Fruit fly (Drosophila melanogaster) whole organism, prepupa: ENCODE results near the gene mesh.

ENCODE experiments used
- Blimp-1 ChIP-seq: fragments of 200-800 bp; sonication (Bioruptor generic); optimal IDR thresholded peaks from 3 replicates; lab custom pipeline; 2017; ENCODE audit warnings: missing biosample characterization, missing genetic modification characterization, mild to moderate bottlenecking, moderate library complexity, missing genetic modification reagents
- CG10631 ChIP-seq: fragments of 200-800 bp; sonication (Bioruptor generic); optimal IDR thresholded peaks from 2 replicates; lab custom pipeline; 2016; ENCODE audit warnings: missing biosample characterization, missing genetic modification characterization
- CG10669 ChIP-seq: fragments of 200-800 bp; sonication (Bioruptor generic); optimal IDR thresholded peaks from 3 replicates; lab custom pipeline; 2018; ENCODE audit warnings: missing biosample characterization, mild to moderate bottlenecking, missing genetic modification characterization, moderate library complexity
- CG11294 ChIP-seq: fragments of 200-800 bp; sonication (Bioruptor generic); IDR thresholded peaks from 2 replicates; pipeline ENCODE4 v1.3.6; 2022; ENCODE audit warnings: missing biosample characterization, missing genetic modification characterization
- CG11762 ChIP-seq: fragments of 200-800 bp; sonication (Bioruptor generic); optimal IDR thresholded peaks from 3 replicates; lab custom pipeline; 2016; ENCODE audit warnings: missing biosample characterization, missing genetic modification characterization; ENCODE audit not compliant: insufficient read depth
- CG11902 ChIP-seq: fragments of 200-800 bp; sonication (Bioruptor generic); optimal IDR thresholded peaks from 3 replicates; lab custom pipeline; 2016; ENCODE audit warnings: missing biosample characterization, missing genetic modification characterization
- CG15336 ChIP-seq: fragments of 200-800 bp; sonication (Bioruptor generic); IDR thresholded peaks from 2 replicates; pipeline ENCODE4 v1.3.6; 2022; ENCODE audit warnings: missing biosample characterization, missing genetic modification characterization
- CG16779 ChIP-seq: fragments of 200-800 bp; sonication (Bioruptor generic); optimal IDR thresholded peaks from 3 replicates; lab custom pipeline; 2017; ENCODE audit warnings: missing biosample characterization, mild to moderate bottlenecking, missing genetic modification characterization
- CG3032 ChIP-seq: fragments of 200-800 bp; optimal IDR thresholded peaks from 2 replicates; lab custom pipeline; 2019; ENCODE audit warnings: missing biosample characterization, mild to moderate bottlenecking, missing genetic modification characterization, moderate library complexity
- CG32006 ChIP-seq: fragments of 200-800 bp; sonication (Bioruptor generic); optimal IDR thresholded peaks from 3 replicates; lab custom pipeline; 2017; ENCODE audit warnings: missing biosample characterization, mild to moderate bottlenecking, missing genetic modification characterization
- CG3919 ChIP-seq: fragments of 200-800 bp; sonication (Bioruptor generic); optimal IDR thresholded peaks from 3 replicates; lab custom pipeline; 2016; ENCODE audit warnings: missing biosample characterization, missing genetic modification characterization
- CG4318 ChIP-seq: fragments of 200-800 bp; sonication (Bioruptor generic); optimal IDR thresholded peaks from 3 replicates; lab custom pipeline; 2017; ENCODE audit warnings: missing biosample characterization, mild to moderate bottlenecking, missing genetic modification characterization
- CG6163 ChIP-seq: fragments of 200-800 bp; sonication (Bioruptor generic); IDR thresholded peaks from 3 replicates; pipeline ENCODE4 v1.3.6; 2022; ENCODE audit warnings: missing biosample characterization, missing genetic modification characterization
- CG6276 ChIP-seq: fragments of 200-800 bp; sonication (Bioruptor generic); optimal IDR thresholded peaks from 2 replicates; lab custom pipeline; 2017; ENCODE audit warnings: missing biosample characterization, mild to moderate bottlenecking, missing genetic modification characterization
- CG6792 ChIP-seq: fragments of 200-800 bp; sonication (Bioruptor generic); optimal IDR thresholded peaks from 3 replicates; lab custom pipeline; 2016; ENCODE audit warnings: missing biosample characterization, missing genetic modification characterization
- CG6854 ChIP-seq: fragments of 200-800 bp; sonication (Bioruptor generic); optimal IDR thresholded peaks from 2 replicates; lab custom pipeline; 2017; ENCODE audit warnings: missing biosample characterization, mild to moderate bottlenecking, missing genetic modification characterization
- CG7368 ChIP-seq: fragments of 200-800 bp; sonication (Bioruptor generic); optimal IDR thresholded peaks from 3 replicates; lab custom pipeline; 2016; ENCODE audit warnings: missing biosample characterization, missing genetic modification characterization
- CG8119 ChIP-seq: fragments of 200-800 bp; sonication (Bioruptor generic); IDR thresholded peaks from 3 replicates; pipeline ENCODE4 v1.3.6; 2022; ENCODE audit warnings: missing biosample characterization, missing genetic modification characterization
- CG8319 ChIP-seq: fragments of 200-800 bp; sonication (Bioruptor generic); optimal IDR thresholded peaks from 3 replicates; lab custom pipeline; 2016; ENCODE audit warnings: missing biosample characterization, missing genetic modification characterization
- CG8632 ChIP-seq: fragments of 200-800 bp; sonication (Bioruptor generic); optimal IDR thresholded peaks from 3 replicates; lab custom pipeline; 2016; ENCODE audit warnings: missing biosample characterization, missing genetic modification characterization
- CG9139 ChIP-seq: fragments of 200-800 bp; sonication (Bioruptor generic); optimal IDR thresholded peaks from 3 replicates; lab custom pipeline; 2017; ENCODE audit warnings: missing biosample characterization, mild to moderate bottlenecking, missing genetic modification characterization
- Eip75B ChIP-seq: fragments of 200-800 bp; sonication (Bioruptor generic); optimal IDR thresholded peaks from 3 replicates; lab custom pipeline; 2016; ENCODE audit warnings: missing biosample characterization, missing genetic modification characterization
- Ets21C ChIP-seq: fragments of 200-800 bp; sonication (Bioruptor generic); optimal IDR thresholded peaks from 3 replicates; lab custom pipeline; 2016; ENCODE audit warnings: missing biosample characterization, missing genetic modification characterization
- Ets96B ChIP-seq: fragments of 200-800 bp; optimal IDR thresholded peaks from 2 replicates; lab custom pipeline; 2019; ENCODE audit warnings: missing biosample characterization, mild to moderate bottlenecking, missing genetic modification characterization, moderate library complexity
- Gug ChIP-seq: fragments of 200-800 bp; sonication (Bioruptor generic); IDR thresholded peaks from 2 replicates; pipeline ENCODE4 v1.3.6; 2022; ENCODE audit warnings: missing biosample characterization, missing genetic modification characterization
- Hr38 ChIP-seq: sonication (Bioruptor generic); optimal IDR thresholded peaks from 2 replicates; lab custom pipeline; 2016; ENCODE audit warnings: missing biosample characterization, missing genetic modification characterization
- Hr39 ChIP-seq: fragments of 200-800 bp; sonication (Bioruptor generic); optimal IDR thresholded peaks from 2 replicates; lab custom pipeline; 2016; ENCODE audit warnings: missing biosample characterization, missing genetic modification characterization
- Hr4 ChIP-seq: fragments of 200-800 bp; sonication (Bioruptor generic); optimal IDR thresholded peaks from 3 replicates; lab custom pipeline; 2016; ENCODE audit warnings: missing biosample characterization, missing genetic modification characterization
- Lpt ChIP-seq: fragments of 200-800 bp; sonication (Bioruptor generic); optimal IDR thresholded peaks from 3 replicates; lab custom pipeline; 2016; ENCODE audit warnings: missing biosample characterization, missing genetic modification characterization
- Met ChIP-seq: fragments of 200-800 bp; sonication (Bioruptor generic); optimal IDR thresholded peaks from 3 replicates; lab custom pipeline; 2016; ENCODE audit warnings: missing biosample characterization, missing genetic modification characterization
- OdsH ChIP-seq: fragments of 200-800 bp; sonication (Bioruptor generic); optimal IDR thresholded peaks from 3 replicates; lab custom pipeline; 2016; ENCODE audit warnings: missing biosample characterization, missing genetic modification characterization
- Smox ChIP-seq: fragments of 200-800 bp; sonication (Bioruptor generic); optimal IDR thresholded peaks from 3 replicates; lab custom pipeline; 2016; ENCODE audit warnings: missing biosample characterization, missing genetic modification characterization
- Sox102F ChIP-seq: fragments of 200-800 bp; sonication (Bioruptor generic); optimal IDR thresholded peaks from 2 replicates; lab custom pipeline; 2016; ENCODE audit warnings: missing biosample characterization, mild to moderate bottlenecking, missing genetic modification characterization
- Sox14 ChIP-seq: fragments of 200-800 bp; sonication (Bioruptor generic); optimal IDR thresholded peaks from 3 replicates; lab custom pipeline; 2016; ENCODE audit warnings: missing biosample characterization, missing genetic modification characterization
- Sox15 ChIP-seq: fragments of 200-800 bp; sonication (Bioruptor generic); optimal IDR thresholded peaks from 3 replicates; lab custom pipeline; 2016; ENCODE audit warnings: missing biosample characterization, missing genetic modification characterization
- achi ChIP-seq: fragments of 200-800 bp; sonication (Bioruptor generic); optimal IDR thresholded peaks from 3 replicates; lab custom pipeline; 2016; ENCODE audit warnings: missing biosample characterization, missing genetic modification characterization
- acj6 ChIP-seq: fragments of 200-800 bp; sonication (Bioruptor generic); optimal IDR thresholded peaks from 3 replicates; lab custom pipeline; 2016; ENCODE audit warnings: missing biosample characterization, missing genetic modification characterization
- cyc ChIP-seq: fragments of 200-800 bp; sonication (Bioruptor generic); optimal IDR thresholded peaks from 3 replicates; lab custom pipeline; 2016; ENCODE audit warnings: missing biosample characterization, missing genetic modification characterization
- dac ChIP-seq: fragments of 200-800 bp; sonication (Bioruptor generic); optimal IDR thresholded peaks from 2 replicates; lab custom pipeline; 2017; ENCODE audit warnings: missing biosample characterization, mild to moderate bottlenecking, missing genetic modification characterization
- dsx ChIP-seq: fragments of 200-800 bp; optimal IDR thresholded peaks from 3 replicates; lab custom pipeline; 2019; ENCODE audit warnings: missing biosample characterization, mild to moderate bottlenecking, missing genetic modification characterization, moderate library complexity; ENCODE audit not compliant: poor library complexity, severe bottlenecking
- eg ChIP-seq: fragments of 200-800 bp; sonication (Bioruptor generic); IDR thresholded peaks from 3 replicates; pipeline ENCODE4 v1.3.6; 2022; ENCODE audit warnings: missing biosample characterization, missing genetic modification characterization
- fd59A ChIP-seq: fragments of 200-800 bp; sonication (Bioruptor generic); optimal IDR thresholded peaks from 2 replicates; lab custom pipeline; 2017; ENCODE audit warnings: missing biosample characterization, mild to moderate bottlenecking, missing genetic modification characterization, missing genetic modification reagents
- fd85E ChIP-seq: fragments of 200-800 bp; sonication (Bioruptor generic); optimal IDR thresholded peaks from 3 replicates; lab custom pipeline; 2016; ENCODE audit warnings: missing biosample characterization, missing genetic modification characterization
- fkh ChIP-seq: fragments of 200-800 bp; sonication (Bioruptor generic); optimal IDR thresholded peaks from 3 replicates; lab custom pipeline; 2017; ENCODE audit warnings: missing biosample characterization, mild to moderate bottlenecking, missing genetic modification characterization, moderate library complexity
- lz ChIP-seq: fragments of 200-800 bp; sonication (Bioruptor generic); optimal IDR thresholded peaks from 3 replicates; lab custom pipeline; 2016; ENCODE audit warnings: missing biosample characterization, missing genetic modification characterization
- pdm3 ChIP-seq: fragments of 200-800 bp; sonication (Bioruptor generic); optimal IDR thresholded peaks from 3 replicates; lab custom pipeline; 2016; ENCODE audit warnings: missing biosample characterization, missing genetic modification characterization
- spab ChIP-seq: fragments of 200-800 bp; sonication (Bioruptor generic); optimal IDR thresholded peaks from 2 replicates; lab custom pipeline; 2017; ENCODE audit warnings: missing biosample characterization, mild to moderate bottlenecking, missing genetic modification characterization, missing genetic modification reagents
- ss ChIP-seq, 2 experiments: fragments of 200-800 bp; sonication (Bioruptor generic); optimal IDR thresholded peaks; 2 replicates in 1 of 2; 3 replicates in 1 of 2; lab custom pipeline; 2017 to 2018; ENCODE audit warnings: mild to moderate bottlenecking in 2 of 2, missing biosample characterization in 2 of 2, missing genetic modification characterization in 2 of 2, moderate library complexity in 1 of 2
- svp ChIP-seq: fragments of 200-800 bp; sonication (Bioruptor generic); peaks from one replicate; lab custom pipeline; 2016; ENCODE audit warnings: missing biosample characterization, missing genetic modification characterization
- topi ChIP-seq: fragments of 200-800 bp; sonication (Bioruptor generic); optimal IDR thresholded peaks from 3 replicates; lab custom pipeline; 2016; ENCODE audit warnings: missing biosample characterization, missing genetic modification characterization
- vri ChIP-seq: fragments of 200-800 bp; sonication (Bioruptor generic); optimal IDR thresholded peaks from 3 replicates; lab custom pipeline; 2016; ENCODE audit warnings: missing biosample characterization, mild to moderate bottlenecking, missing genetic modification characterization

The mesh gene

dm6 chr3R:31222125-31222889 lies 26.7 kb upstream of the mesh start:
- TF ChIP-seq dac (GFP tag; lab: Kevin White, UChicago) (peak; percentile 44), Ets21C (peak; percentile 71), CG7368 (peak; percentile 43), Hr38 (GFP tag; lab: Kevin White, UChicago) (no peak), achi (GFP tag; lab: Kevin White, UChicago) (peak; percentile 62), Blimp-1 (GFP tag; lab: Kevin White, UChicago) (peak; percentile 6), CG9139 (GFP tag; lab: Kevin White, UChicago) (no peak), CG3032 (tag; lab: Kevin White, UChicago) (peak; percentile 15), OdsH (GFP tag; lab: Kevin White, UChicago) (peak; percentile 71), fd59A (peak; percentile 64), CG11762 (GFP tag; lab: Kevin White, UChicago) (no peak), dsx (GFP tag; lab: Kevin White, UChicago) (peak; percentile 65), CG32006 (GFP tag; lab: Kevin White, UChicago) (peak; percentile 80), CG11902 (GFP tag; lab: Kevin White, UChicago) (peak; percentile 34), CG6792 (GFP tag; lab: Kevin White, UChicago) (peak; percentile 75), Met (GFP tag; lab: Kevin White, UChicago) (peak; percentile 74), CG11294 (GFP tag; lab: Robert Waterston, UW) (no peak), CG10631 (peak; percentile 62), fd85E (no peak), svp (GFP tag; lab: Kevin White, UChicago) (peak; percentile 81), CG16779 (tag; lab: Kevin White, UChicago) (no peak), spab (GFP tag; lab: Kevin White, UChicago) (peak; percentile 41), Smox (peak; percentile 72), CG8119 (GFP tag; lab: Robert Waterston, UW) (no peak), fkh (GFP tag; lab: Kevin White, UChicago) (peak; percentile 10), vri (GFP tag; lab: Kevin White, UChicago) (peak; percentile 79), topi (GFP tag; lab: Kevin White, UChicago) (peak; percentile 64), CG15336 (GFP tag; lab: Robert Waterston, UW) (no peak), ss (GFP tag; optimal IDR thresholded peaks at IDR 0.05; lab: Kevin White, UChicago) (peak; percentile 31 to 59), Sox15 (GFP tag; lab: Kevin White, UChicago) (peak; percentile 48), Eip75B (GFP tag; lab: Kevin White, UChicago) (peak; percentile 75), cyc (GFP tag; lab: Kevin White, UChicago) (peak; percentile 61), Lpt (GFP tag; lab: Kevin White, UChicago) (no peak), Ets96B (tag; lab: Kevin White, UChicago) (peak; percentile 66), eg (GFP tag; lab: Robert Waterston, UW) (no peak), CG8319 (GFP tag; lab: Kevin White, UChicago) (peak; percentile 42), CG4318 (GFP tag; lab: Kevin White, UChicago) (no peak), acj6 (GFP tag; lab: Kevin White, UChicago) (peak; percentile 66), Sox102F (peak; percentile 71), pdm3 (GFP tag; lab: Kevin White, UChicago) (peak; percentile 75), Hr4 (GFP tag; lab: Kevin White, UChicago) (peak; percentile 74), Gug (no peak), CG6854 (GFP tag; lab: Kevin White, UChicago) (no peak), CG6163 (GFP tag; lab: Robert Waterston, UW) (no peak), CG10669 (GFP tag; lab: Kevin White, UChicago) (peak; percentile 66), CG8632 (GFP tag; lab: Kevin White, UChicago) (peak; percentile 57), Hr39 (GFP tag; lab: Kevin White, UChicago) (peak; percentile 79), CG6276 (GFP tag; lab: Kevin White, UChicago) (peak; percentile 32), CG3919 (GFP tag; lab: Kevin White, UChicago) (peak; percentile 60), Sox14 (peak; percentile 72), lz (GFP tag; lab: Kevin White, UChicago) (peak; percentile 79)
